Fruit fly (Drosophila melanogaster) whole organism, pupa: ENCODE data around the gene asf1.

ENCODE experiments used
- CG10348 ChIP-seq: fragments of 200-800 bp; sonication (Bioruptor generic); IDR thresholded peaks from 2 replicates; pipeline ENCODE4 v1.3.6; 2022; ENCODE audit warnings: missing biosample characterization, missing genetic modification characterization
- CG13204 ChIP-seq: fragments of 200-800 bp; sonication (Bioruptor generic); optimal IDR thresholded peaks from 2 replicates; lab custom pipeline; 2018; ENCODE audit warnings: missing biosample characterization, mild to moderate bottlenecking, missing genetic modification characterization, moderate library complexity
- CG14655 ChIP-seq: fragments of 200-800 bp; sonication (Bioruptor generic); optimal IDR thresholded peaks from 3 replicates; lab custom pipeline; 2017; ENCODE audit warnings: mild to moderate bottlenecking, missing biosample characterization, missing genetic modification reagents, missing genetic modification characterization
- CG15710 ChIP-seq: fragments of 200-800 bp; sonication (Bioruptor generic); optimal IDR thresholded peaks from 2 replicates; lab custom pipeline; 2018; ENCODE audit warnings: missing biosample characterization, mild to moderate bottlenecking, missing genetic modification characterization, moderate library complexity
- CG4496 ChIP-seq: fragments of 200-800 bp; sonication (Bioruptor generic); IDR thresholded peaks from 3 replicates; pipeline ENCODE4 v1.3.6; 2022; ENCODE audit warnings: missing biosample characterization, missing genetic modification characterization
- CG8159 ChIP-seq: fragments of 200-800 bp; sonication (Bioruptor generic); optimal IDR thresholded peaks from 3 replicates; lab custom pipeline; 2018; ENCODE audit warnings: missing biosample characterization, mild to moderate bottlenecking, missing genetic modification characterization, moderate library complexity
- CG8301 ChIP-seq: fragments of 200-800 bp; sonication (Bioruptor generic); optimal IDR thresholded peaks from 2 replicates; lab custom pipeline; 2018; ENCODE audit warnings: missing biosample characterization, mild to moderate bottlenecking, missing genetic modification characterization
- CG9948 ChIP-seq: fragments of 200-800 bp; sonication (Bioruptor generic); optimal IDR thresholded peaks from 2 replicates; lab custom pipeline; 2018; ENCODE audit warnings: missing biosample characterization, mild to moderate bottlenecking, missing genetic modification characterization, moderate library complexity
- D1 ChIP-seq: fragments of 200-800 bp; sonication (Bioruptor generic); optimal IDR thresholded peaks from 2 replicates; lab custom pipeline; 2018; ENCODE audit warnings: missing biosample characterization, mild to moderate bottlenecking, missing genetic modification characterization, moderate library complexity
- Ets98B ChIP-seq: fragments of 200-800 bp; sonication (Bioruptor generic); IDR thresholded peaks from 2 replicates; pipeline ENCODE4 v1.3.6; 2022; ENCODE audit warnings: missing biosample characterization, missing genetic modification characterization
- Pif1A ChIP-seq: fragments of 200-800 bp; sonication (Bioruptor generic); optimal IDR thresholded peaks from 3 replicates; lab custom pipeline; 2016; ENCODE audit warnings: missing biosample characterization, missing genetic modification characterization
- Pif1B ChIP-seq: fragments of 200-800 bp; sonication (Bioruptor generic); optimal IDR thresholded peaks from 3 replicates; lab custom pipeline; 2016; ENCODE audit warnings: missing biosample characterization, missing genetic modification characterization
- Snoo ChIP-seq: fragments of 200-800 bp; sonication (Bioruptor generic); optimal IDR thresholded peaks from 3 replicates; lab custom pipeline; 2017; ENCODE audit warnings: missing biosample characterization, mild to moderate bottlenecking, missing genetic modification characterization, inconsistent platforms
- fd96Ca ChIP-seq: fragments of 200-800 bp; sonication (Bioruptor generic); IDR thresholded peaks from 3 replicates; pipeline ENCODE4 v1.3.6; 2022; ENCODE audit warnings: missing biosample characterization, missing genetic modification characterization
- gl ChIP-seq: fragments of 200-800 bp; sonication (Bioruptor generic); optimal IDR thresholded peaks from 2 replicates; lab custom pipeline; 2018; ENCODE audit warnings: missing biosample characterization, mild to moderate bottlenecking, missing genetic modification characterization

Gene asf1

DNA sequence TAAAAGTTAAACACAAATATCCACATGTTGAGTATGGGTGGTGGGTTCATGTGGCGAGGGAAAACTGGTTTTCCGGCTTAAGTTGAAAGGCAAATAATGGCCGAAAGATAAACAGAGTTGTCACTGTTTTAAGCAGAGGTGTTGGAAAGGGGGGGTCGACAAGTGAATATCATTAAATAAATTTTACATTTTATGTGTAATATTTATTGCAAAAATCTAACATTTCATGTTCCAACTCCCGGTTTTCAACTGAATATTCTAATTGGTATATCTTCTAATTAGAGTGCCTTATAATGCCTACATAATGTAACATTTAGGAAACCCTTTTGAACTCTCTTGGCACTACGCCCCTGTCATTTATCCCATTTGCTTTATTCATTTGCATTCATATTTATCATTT lies 37.2 kb downstream of the asf1 start:
- TF ChIP-seq CG8159 (tag; lab: Kevin White, UChicago) (peak; percentile 7), CG13204 (no peak), Snoo (no peak), fd96Ca (GFP tag; lab: Robert Waterston, UW) (no peak), Ets98B (GFP tag; lab: Robert Waterston, UW) (no peak)
- TF ChIP-seq, all 21 proteins: peak for 1

DNA sequence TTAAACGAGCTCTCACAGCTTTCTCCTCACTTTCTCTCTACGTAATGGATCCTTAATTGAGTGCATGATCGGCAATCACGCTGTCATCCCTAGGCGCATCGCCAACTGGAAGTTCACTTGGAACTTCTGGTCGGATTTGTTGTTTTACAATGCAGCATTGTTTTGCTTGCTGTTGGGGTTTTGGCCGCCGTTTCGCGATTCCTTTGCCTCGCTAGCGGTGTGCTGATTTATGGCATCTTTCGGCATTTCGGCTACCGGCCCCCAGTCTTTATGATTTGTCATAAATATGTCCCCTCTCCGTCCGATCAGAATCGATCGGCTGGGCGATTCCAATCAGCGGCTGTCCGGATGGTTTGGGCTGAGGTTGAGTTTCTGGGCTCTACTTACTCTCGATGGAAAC lies 44.2 kb downstream of the asf1 start:
- TF ChIP-seq gl (tag; lab: Kevin White, UChicago) (no peak), CG9948 (tag; lab: Kevin White, UChicago) (no peak), D1 (no peak), CG15710 (tag; lab: Kevin White, UChicago) (no peak), Ets98B (GFP tag; lab: Robert Waterston, UW) (no peak), CG4496 (GFP tag; lab: Robert Waterston, UW) (no peak), CG8159 (tag; lab: Kevin White, UChicago) (no peak), CG8301 (tag; lab: Kevin White, UChicago) (no peak), CG13204 (no peak), CG10348 (GFP tag; lab: Robert Waterston, UW) (no peak)

DNA sequence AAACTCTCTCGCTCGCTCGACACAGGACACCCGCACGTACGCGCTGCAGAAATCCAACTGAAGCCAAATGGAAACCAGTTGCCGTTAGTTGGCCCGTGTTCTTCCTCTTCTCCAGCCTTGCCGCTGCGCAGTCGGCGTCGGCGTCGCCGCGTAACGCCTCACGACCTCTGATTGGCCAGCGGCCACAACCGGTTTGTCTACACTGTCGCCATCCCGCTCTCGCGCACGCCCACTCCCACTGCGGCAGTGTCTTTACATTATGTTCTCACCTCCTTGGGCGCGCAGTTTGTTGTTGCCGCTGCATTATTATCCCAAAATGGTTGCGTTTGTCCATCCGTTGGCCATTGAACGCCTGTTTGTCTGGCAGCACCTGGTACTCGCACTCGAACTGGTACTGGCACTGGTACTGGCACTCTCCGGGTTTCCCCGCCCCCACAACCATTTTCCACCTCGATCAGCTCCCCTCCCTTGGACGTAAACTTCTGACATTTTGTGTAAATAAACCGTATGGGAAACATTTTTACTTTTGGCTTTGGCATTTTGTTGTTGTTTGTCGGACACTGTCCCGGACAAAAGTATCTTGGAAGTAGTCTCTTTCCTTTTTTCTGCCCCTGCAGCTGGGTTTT lies 45.0 kb downstream of the asf1 start, which contains the start of gene tey:
TSS of gene tey (minus strand) at position 500 of the 626 bp plus-strand sequence.
- TF ChIP-seq CG13204 (no peak), CG4496 (GFP tag; lab: Robert Waterston, UW) (0 out of 3 replicates have a peak, but pooled peaks have one; percentile 26), Pif1B (GFP tag; lab: Kevin White, UChicago) (peak; percentile 2)

DNA sequence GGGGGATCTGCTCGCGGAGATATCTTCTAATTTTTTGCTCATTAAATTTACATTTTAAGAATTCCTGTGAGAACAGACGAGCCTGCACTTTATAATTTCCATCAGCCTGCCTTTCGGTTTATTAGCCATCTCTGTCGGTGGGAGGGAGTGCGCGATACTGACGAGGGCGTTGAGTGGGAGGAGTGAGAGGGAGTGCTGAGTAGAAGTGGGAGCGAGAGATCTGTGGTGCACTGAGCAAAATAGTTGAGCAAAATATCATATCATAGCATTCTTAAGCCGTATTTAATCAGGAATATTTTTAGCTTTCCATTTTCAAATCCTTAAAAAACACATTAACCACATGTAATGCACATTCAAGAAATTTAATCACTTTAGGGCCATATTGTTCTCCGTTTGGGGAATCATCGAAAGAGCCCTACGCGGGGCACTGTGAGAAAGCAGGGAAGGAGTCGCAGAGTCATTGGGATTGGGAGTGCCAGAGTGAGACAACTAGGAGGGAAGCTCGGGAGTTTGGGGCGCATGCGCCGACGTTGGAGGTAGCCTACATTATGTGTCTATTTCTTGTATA lies 46.4 kb downstream of the asf1 start:
- TF ChIP-seq D1 (no peak), CG8159 (tag; lab: Kevin White, UChicago) (no peak), Snoo (no peak), CG14655 (peak; percentile 1), Pif1A (no peak)
